Worm (Caenorhabditis elegans): ENCODE measurements around the gene ruvb-1.

- TF ChIP-seq ztf-29 (GFP tag; IDR thresholded peaks at IDR 0.05), result no peak
- no peak for TF ChIP-seq ref-1 (GFP tag; conservative IDR thresholded peaks at IDR 0.05)
- no peak for TF ChIP-seq cog-1 (tag; optimal IDR thresholded peaks at IDR 0.05)
- TF ChIP-seq flt-1 (GFP tag; IDR thresholded peaks at IDR 0.05), result no peak
- no peak for TF ChIP-seq tab-1 (GFP tag; IDR thresholded peaks at IDR 0.05)
- no peak for TF ChIP-seq klf-2 (GFP tag; conservative IDR thresholded peaks at IDR 0.05)
These were observed 7.1 kb upstream of the ruvb-1 start, which contains the start of gene C27H6.8 for ce11 chrV:9987688-9988087.

Data from whole organism, midembryonic.